Fruit fly (Drosophila melanogaster): ENCODE results near the gene CG9215.

Gene CG9215

DNA sequence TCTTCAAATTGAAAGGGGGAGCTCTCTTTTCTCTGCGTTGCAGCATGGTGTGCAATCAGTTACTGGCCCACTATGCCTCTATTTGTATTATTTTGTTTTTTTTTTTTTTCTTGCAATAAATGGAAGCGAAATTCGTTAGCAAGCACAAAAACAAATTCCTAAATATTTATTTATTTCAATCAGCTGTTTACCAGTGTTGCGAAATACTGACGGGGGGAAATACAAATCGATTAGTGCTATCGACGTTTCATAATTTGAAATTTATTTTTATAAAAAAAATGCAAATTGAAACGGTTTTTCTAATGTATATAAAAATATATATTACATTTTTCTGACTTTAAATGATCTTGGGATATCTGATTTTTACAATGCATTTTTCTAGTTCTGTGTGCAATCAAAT is 10.7 kb downstream of the CG9215 start, which contains the start of gene CG15643 (continued):
- TF ChIP-seq sens (GFP tag) (no peak), Lim3 (GFP tag; IDR thresholded peaks at IDR 0.05) (no peak), E2f2 (GFP tag; IDR thresholded peaks at IDR 0.05) (peak; percentile 68), bcd (GFP tag; optimal IDR thresholded peaks at IDR 0.05) (no peak), CG13287 (GFP tag; IDR thresholded peaks at IDR 0.05; ENCODE audit: partially characterized antibody) (0 out of 2 replicates have a peak, but pooled peaks have one; percentile 19), CG5245 (GFP tag; optimal IDR thresholded peaks at IDR 0.05) (no peak), CG12299 (tag; optimal IDR thresholded peaks at IDR 0.05) (no peak), CG11504 (tag; optimal IDR thresholded peaks at IDR 0.05) (no peak), CG10209 (GFP tag; optimal IDR thresholded peaks at IDR 0.05) (no peak), CG6765 (GFP tag; optimal IDR thresholded peaks at IDR 0.05) (no peak), MTF-1 (GFP tag; optimal IDR thresholded peaks at IDR 0.05; ENCODE audit: borderline replicate concordance) (no peak), dan (GFP tag; IDR thresholded peaks at IDR 0.05) (no peak), CG43689 (GFP tag; IDR thresholded peaks at IDR 0.05) (no peak), hth (optimal IDR thresholded peaks at IDR 0.05) (no peak), unc-4 (GFP tag; IDR thresholded peaks at IDR 0.05; ENCODE audit: partially characterized antibody) (peak; percentile 24; the same call in 1 of the 2 replicates), amos (GFP tag; IDR thresholded peaks at IDR 0.05; ENCODE audit: partially characterized antibody) (peak; percentile 21; the same call in 1 of the 2 replicates), shn (GFP tag; optimal IDR thresholded peaks at IDR 0.05) (no peak), h (optimal IDR thresholded peaks at IDR 0.05) (no peak), Six4 (GFP tag; optimal IDR thresholded peaks at IDR 0.05) (no peak), vfl (GFP tag; optimal IDR thresholded peaks at IDR 0.05) (no peak), stwl (tag; optimal IDR thresholded peaks at IDR 0.05) (peak; percentile 46), Mrtf (GFP tag; IDR thresholded peaks at IDR 0.05) (no peak), bbx (GFP tag; IDR thresholded peaks at IDR 0.05; ENCODE audit: partially characterized antibody) (no peak), Myb (GFP tag; optimal IDR thresholded peaks at IDR 0.05) (peak; percentile 37), hkb (optimal IDR thresholded peaks at IDR 0.05) (no peak), hkb (GFP tag; IDR thresholded peaks at IDR 0.05) (no peak), CG7271 (tag; optimal IDR thresholded peaks at IDR 0.05) (no peak), CG2120 (GFP tag; optimal IDR thresholded peaks at IDR 0.05) (no peak), Rfx (GFP tag; IDR thresholded peaks at IDR 0.05) (no peak), slou (GFP tag; optimal IDR thresholded peaks at IDR 0.05) (no peak), CG9876 (GFP tag; optimal IDR thresholded peaks at IDR 0.05) (no peak), CG6175 (GFP tag; IDR thresholded peaks at IDR 0.05) (no peak), Atf-2 (GFP tag; optimal IDR thresholded peaks at IDR 0.05) (no peak), gcm2 (GFP tag; optimal IDR thresholded peaks at IDR 0.05) (no peak), CG10274 (GFP tag; optimal IDR thresholded peaks at IDR 0.05) (no peak), oc (tag; optimal IDR thresholded peaks at IDR 0.05) (no peak), BEAF-32 (GFP tag; optimal IDR thresholded peaks at IDR 0.05) (peak; percentile 18), dmrt99B (tag; optimal IDR thresholded peaks at IDR 0.05) (no peak), CG34224 (GFP tag; IDR thresholded peaks at IDR 0.05; ENCODE audit: partially characterized antibody) (peak; percentile 17; the same call in 1 of the 3 replicates), CG4820 (GFP tag; optimal IDR thresholded peaks at IDR 0.05) (no peak), CG17328 (GFP tag; IDR thresholded peaks at IDR 0.05) (no peak), CG9797 (GFP tag; optimal IDR thresholded peaks at IDR 0.05) (no peak), CG1233 (GFP tag; optimal IDR thresholded peaks at IDR 0.05) (no peak), pzg (GFP tag; optimal IDR thresholded peaks at IDR 0.05) (peak; percentile 20), CG3847 (GFP tag; IDR thresholded peaks at IDR 0.05) (no peak), CG1603 (tag; optimal IDR thresholded peaks at IDR 0.05) (no peak), CG12744 (GFP tag; optimal IDR thresholded peaks at IDR 0.05) (no peak), CG7963 (GFP tag; IDR thresholded peaks at IDR 0.05; ENCODE audit: partially characterized antibody) (no peak), Dp (GFP tag; optimal IDR thresholded peaks at IDR 0.05) (peak; percentile 61), Blimp-1 (GFP tag; optimal IDR thresholded peaks at IDR 0.05) (no peak), D (optimal IDR thresholded peaks at IDR 0.05) (no peak), D (GFP tag; optimal IDR thresholded peaks at IDR 0.05) (no peak)

All from whole organism, embryonic.